Worm (Caenorhabditis elegans) whole organism, midembryonic: ENCODE data around the gene B0304.2.

Experiments used
- flt-1 ChIP-seq: fragments of 200-800 bp; sonication (Bioruptor generic); IDR thresholded peaks from 2 replicates; pipeline ENCODE4 v1.3.6; 2022; ENCODE audit warnings: missing genetic modification characterization, missing compliant biosample characterization
- klf-2 ChIP-seq: fragments of 200-800 bp; sonication (Bioruptor generic); conservative IDR thresholded peaks from 2 replicates; pipeline ENCODE4 v1.3.6; 2022; ENCODE audit warnings: missing genetic modification reagents, missing genetic modification characterization, missing compliant biosample characterization
- med-1 ChIP-seq: sonication (generic microtip); optimal IDR thresholded peaks from 2 replicates; lab custom pipeline; 2017; ENCODE audit warnings: missing genetic modification characterization, mild to moderate bottlenecking, missing compliant biosample characterization, antibody characterized with exemption, missing genetic modification reagents; ENCODE audit not compliant: insufficient read depth
- ref-1 ChIP-seq: fragments of 200-800 bp; sonication (Bioruptor generic); conservative IDR thresholded peaks from 2 replicates; pipeline ENCODE4 v1.3.6; 2022; ENCODE audit warnings: missing genetic modification reagents, missing genetic modification characterization, missing compliant biosample characterization
- ztf-23 ChIP-seq: fragments of 200-800 bp; sonication (Bioruptor generic); IDR thresholded peaks from 2 replicates; pipeline ENCODE4 v1.3.6; 2022; ENCODE audit warnings: missing genetic modification reagents, missing genetic modification characterization, missing compliant biosample characterization
- ztf-29 ChIP-seq: fragments of 200-800 bp; sonication (Bioruptor generic); IDR thresholded peaks from 2 replicates; pipeline ENCODE4 v1.3.6; 2022; ENCODE audit warnings: missing genetic modification reagents, missing genetic modification characterization, missing compliant biosample characterization

- TF ChIP-seq ztf-23 (GFP tag; lab: Robert Waterston, UW), result no peak
- no peak for TF ChIP-seq flt-1
- TF ChIP-seq ref-1, result no peak
- TF ChIP-seq klf-2 (GFP tag; lab: Robert Waterston, UW), result no peak
- TF ChIP-seq med-1 (GFP tag; lab: Kevin White, UChicago), result no peak
- no peak for TF ChIP-seq ztf-29
Observed at ce11 chrII:4494532-4494931, 28.9 kb upstream of the B0304.2 start.
